Worm (Caenorhabditis elegans) whole organism, late embryonic: ENCODE measurements around the gene T12A2.21.

Source experiments
- C08G9.2 ChIP-seq: sonication (generic microtip); optimal IDR thresholded peaks from 2 replicates; lab custom pipeline; 2016; ENCODE audit warnings: mild to moderate bottlenecking, missing genetic modification characterization, moderate library complexity, missing compliant biosample characterization
- C38D4.7 ChIP-seq: fragments of 200-800 bp; sonication (Bioruptor generic); optimal IDR thresholded peaks from 2 replicates; lab custom pipeline; 2018; ENCODE audit warnings: mild to moderate bottlenecking, missing genetic modification characterization, moderate library complexity, missing compliant biosample characterization
- F13H6.1 ChIP-seq: sonication (generic microtip); optimal IDR thresholded peaks from 2 replicates; lab custom pipeline; 2016; ENCODE audit warnings: missing genetic modification characterization, missing compliant biosample characterization
- K02D7.2 ChIP-seq: sonication (generic microtip); optimal IDR thresholded peaks from 2 replicates; lab custom pipeline; 2017; ENCODE audit warnings: mild to moderate bottlenecking, missing genetic modification characterization, missing compliant biosample characterization
- K09A11.1 ChIP-seq: sonication (generic microtip); optimal IDR thresholded peaks from 2 replicates; lab custom pipeline; 2017; ENCODE audit warnings: antibody characterized with exemption, mild to moderate bottlenecking, missing genetic modification characterization, missing compliant biosample characterization; ENCODE audit not compliant: insufficient read depth
- Y22D7AL.16 ChIP-seq: sonication (generic microtip); optimal IDR thresholded peaks from 2 replicates; lab custom pipeline; 2016; ENCODE audit warnings: missing genetic modification characterization, missing compliant biosample characterization
- ahr-1 ChIP-seq: sonication (generic microtip); optimal IDR thresholded peaks from 2 replicates; lab custom pipeline; 2016; ENCODE audit warnings: missing genetic modification characterization, missing compliant biosample characterization
- ama-1 ChIP-seq: fragments of 150-350 bp; optimal IDR thresholded peaks from 2 replicates; lab custom pipeline; 2014
- ceh-14 ChIP-seq: sonication (generic microtip); optimal IDR thresholded peaks from 2 replicates; lab custom pipeline; 2016; ENCODE audit warnings: missing genotype, missing genetic modification characterization, missing compliant biosample characterization
- ceh-2 ChIP-seq: sonication (generic microtip); optimal IDR thresholded peaks from 2 replicates; lab custom pipeline; 2016; ENCODE audit warnings: missing genotype, missing genetic modification characterization, missing compliant biosample characterization
- ceh-22 ChIP-seq: sonication (generic microtip); optimal IDR thresholded peaks from 2 replicates; lab custom pipeline; 2017; ENCODE audit warnings: missing biosample characterization, missing genetic modification characterization
- ceh-24 ChIP-seq: sonication (generic microtip); optimal IDR thresholded peaks from 2 replicates; lab custom pipeline; 2016; ENCODE audit warnings: mild to moderate bottlenecking, missing genetic modification characterization, missing compliant biosample characterization
- ceh-30 ChIP-seq: fragments of 150-350 bp; optimal IDR thresholded peaks from 2 replicates; lab custom pipeline; 2014; ENCODE audit warnings: missing biosample characterization, missing genetic modification characterization
- ceh-31 ChIP-seq: sonication (generic microtip); optimal IDR thresholded peaks from 2 replicates; lab custom pipeline; 2016; ENCODE audit warnings: missing genetic modification characterization, missing compliant biosample characterization
- ceh-34 ChIP-seq: sonication (generic microtip); optimal IDR thresholded peaks from 2 replicates; lab custom pipeline; 2016; ENCODE audit warnings: mild to moderate bottlenecking, missing genetic modification characterization, missing compliant biosample characterization
- ceh-45 ChIP-seq: fragments of 200-800 bp; sonication (Bioruptor generic); IDR thresholded peaks from 2 replicates; pipeline ENCODE4 v1.3.6; 2022; ENCODE audit warnings: missing genetic modification reagents, missing genetic modification characterization, missing compliant biosample characterization
- ceh-48 ChIP-seq: sonication (generic microtip); optimal IDR thresholded peaks from 2 replicates; lab custom pipeline; 2016; ENCODE audit warnings: missing genetic modification characterization, inconsistent platforms, missing compliant biosample characterization
- ceh-6 ChIP-seq: fragments of 200-800 bp; sonication (Bioruptor generic); optimal IDR thresholded peaks from 2 replicates; lab custom pipeline; 2018; ENCODE audit warnings: mild to moderate bottlenecking, missing genetic modification characterization, missing compliant biosample characterization
- che-1 ChIP-seq: sonication (generic microtip); optimal IDR thresholded peaks from 2 replicates; lab custom pipeline; 2016; ENCODE audit warnings: mild to moderate bottlenecking, missing genetic modification characterization, missing compliant biosample characterization
- dve-1 ChIP-seq: sonication (generic microtip); optimal IDR thresholded peaks from 2 replicates; lab custom pipeline; 2017; ENCODE audit warnings: antibody characterized with exemption, mild to moderate bottlenecking, missing genetic modification characterization, missing compliant biosample characterization
- elt-2 ChIP-seq: sonication (generic microtip); optimal IDR thresholded peaks from 2 replicates; lab custom pipeline; 2016; ENCODE audit warnings: missing genetic modification reagents, missing genetic modification characterization, missing compliant biosample characterization
- ets-4 ChIP-seq: sonication (generic microtip); optimal IDR thresholded peaks from 2 replicates; lab custom pipeline; 2016; ENCODE audit warnings: missing genetic modification characterization, missing compliant biosample characterization
- fkh-10 ChIP-seq: fragments of 150-350 bp; optimal IDR thresholded peaks from 2 replicates; lab custom pipeline; 2014; ENCODE audit warnings: missing biosample characterization, missing genetic modification reagents, missing genetic modification characterization
- gmeb-2 ChIP-seq: sonication (generic microtip); optimal IDR thresholded peaks from 2 replicates; lab custom pipeline; 2016; ENCODE audit warnings: missing genetic modification characterization, inconsistent platforms, missing compliant biosample characterization
- hlh-30 ChIP-seq: sonication (generic microtip); optimal IDR thresholded peaks from 2 replicates; lab custom pipeline; 2017; ENCODE audit warnings: antibody characterized with exemption, missing genetic modification characterization, missing compliant biosample characterization; ENCODE audit not compliant: insufficient read depth
- hlh-8 ChIP-seq: sonication (generic microtip); optimal IDR thresholded peaks from 2 replicates; lab custom pipeline; 2016; ENCODE audit warnings: missing genotype, missing genetic modification characterization, missing compliant biosample characterization
- lim-6 ChIP-seq: sonication (generic microtip); optimal IDR thresholded peaks from 2 replicates; lab custom pipeline; 2016; ENCODE audit warnings: missing genetic modification characterization, missing compliant biosample characterization
- lin-11 ChIP-seq: fragments of 200-800 bp; sonication (Bioruptor generic); optimal IDR thresholded peaks from 2 replicates; lab custom pipeline; 2018; ENCODE audit warnings: mild to moderate bottlenecking, missing genetic modification characterization, missing compliant biosample characterization
- mec-3 ChIP-seq: sonication (generic microtip); optimal IDR thresholded peaks from 2 replicates; lab custom pipeline; 2016; ENCODE audit warnings: borderline replicate concordance, missing genetic modification characterization, missing compliant biosample characterization
- nfya-1 ChIP-seq: sonication (generic microtip); optimal IDR thresholded peaks from 2 replicates; lab custom pipeline; 2017; ENCODE audit warnings: missing genetic modification characterization, mild to moderate bottlenecking, missing compliant biosample characterization, antibody characterized with exemption, moderate library complexity
- npax-4 ChIP-seq: sonication (generic microtip); optimal IDR thresholded peaks from 2 replicates; lab custom pipeline; 2016; ENCODE audit warnings: missing genetic modification characterization, missing compliant biosample characterization
- pag-3 ChIP-seq: sonication (generic microtip); optimal IDR thresholded peaks from 2 replicates; lab custom pipeline; 2016; ENCODE audit warnings: missing compliant biosample characterization, missing genetic modification characterization, borderline replicate concordance
- pat-9 ChIP-seq: fragments of 200-800 bp; sonication (Bioruptor generic); optimal IDR thresholded peaks from 2 replicates; lab custom pipeline; 2018; ENCODE audit warnings: mild to moderate bottlenecking, missing genetic modification characterization, moderate library complexity, missing compliant biosample characterization
- pha-2 ChIP-seq: sonication (generic microtip); optimal IDR thresholded peaks from 2 replicates; lab custom pipeline; 2017; ENCODE audit warnings: mild to moderate bottlenecking, missing genetic modification characterization, missing compliant biosample characterization
- pha-4 ChIP-seq: fragments of 150-350 bp; optimal IDR thresholded peaks from 2 replicates; lab custom pipeline; 2018; ENCODE audit warnings: missing biosample characterization, missing genetic modification reagents, missing genetic modification characterization
- ref-2 ChIP-seq: sonication (generic microtip); optimal IDR thresholded peaks from 2 replicates; lab custom pipeline; 2016; ENCODE audit warnings: missing genetic modification characterization, missing compliant biosample characterization
- rnt-1 ChIP-seq: sonication (generic microtip); optimal IDR thresholded peaks from 2 replicates; lab custom pipeline; 2016; ENCODE audit warnings: missing genetic modification characterization, missing compliant biosample characterization
- sdc-2 ChIP-seq: sonication (generic microtip); optimal IDR thresholded peaks from 2 replicates; lab custom pipeline; 2016; ENCODE audit warnings: missing genotype, missing genetic modification characterization, missing compliant biosample characterization
- sox-4 ChIP-seq: sonication (generic microtip); optimal IDR thresholded peaks from 2 replicates; lab custom pipeline; 2017; ENCODE audit warnings: mild to moderate bottlenecking, missing genetic modification characterization, inconsistent platforms, missing compliant biosample characterization
- syd-9 ChIP-seq: sonication (generic microtip); optimal IDR thresholded peaks from 2 replicates; lab custom pipeline; 2016; ENCODE audit warnings: mild to moderate bottlenecking, missing genetic modification characterization, moderate library complexity, missing compliant biosample characterization
- tbx-2 ChIP-seq: sonication (generic microtip); optimal IDR thresholded peaks from 2 replicates; lab custom pipeline; 2016; ENCODE audit warnings: missing genetic modification characterization, missing compliant biosample characterization
- tbx-7 ChIP-seq: sonication (generic microtip); optimal IDR thresholded peaks from 2 replicates; lab custom pipeline; 2016; ENCODE audit warnings: missing genotype, missing genetic modification characterization, missing compliant biosample characterization
- unc-3 ChIP-seq, 2 experiments: fragments of 200-800 bp in 1 of 2; sonication (Bioruptor generic) in 1 of 2; sonication (generic microtip) in 1 of 2; conservative IDR thresholded peaks in 1 of 2; optimal IDR thresholded peaks in 1 of 2; 2 replicates each; pipeline versions ENCODE4 v1.3.6 to Lab custom; 2016 to 2022; ENCODE audit warnings: missing compliant biosample characterization in 2 of 2, missing genetic modification characterization in 2 of 2, missing genetic modification reagents in 1 of 2
- unc-42 ChIP-seq: sonication (generic microtip); optimal IDR thresholded peaks from 2 replicates; lab custom pipeline; 2016; ENCODE audit warnings: missing genotype, missing genetic modification characterization, missing compliant biosample characterization
- zip-5 ChIP-seq: sonication (generic microtip); optimal IDR thresholded peaks from 2 replicates; lab custom pipeline; 2016; ENCODE audit warnings: missing genetic modification characterization, missing compliant biosample characterization
- ztf-16 ChIP-seq: sonication (generic microtip); optimal IDR thresholded peaks from 2 replicates; lab custom pipeline; 2017; ENCODE audit warnings: missing genetic modification characterization, missing compliant biosample characterization

The T12A2.21 gene

DNA sequence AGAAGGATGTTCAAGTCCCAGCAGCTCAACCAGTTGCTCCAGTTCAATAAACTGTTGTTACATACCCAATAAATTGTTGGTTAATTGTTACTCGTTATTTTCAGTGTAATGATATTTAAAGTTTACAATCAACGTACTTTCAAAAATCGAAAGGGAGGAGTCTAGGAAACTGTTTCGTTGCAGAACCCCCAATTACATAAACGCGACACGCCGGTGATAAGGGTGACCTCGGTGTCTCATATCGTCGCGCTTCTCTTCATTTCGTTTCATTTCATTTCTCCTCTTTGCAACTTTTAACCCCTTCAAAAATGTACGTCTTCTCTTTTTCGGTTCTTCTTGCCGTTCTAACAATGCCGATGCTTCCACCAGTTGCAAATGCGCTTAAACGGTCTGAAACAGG, 28.7 kb downstream of the T12A2.21 start, which contains the start of gene C23G10.2:
Gene C23G10.2 (plus strand): TSS at position 184 of the 400 bp plus-strand sequence.
- TF ChIP-seq ztf-16 (tag; lab: Kevin White, UChicago) (no peak), hlh-30 (tag; lab: Kevin White, UChicago) (no peak), sox-4 (no peak), K09A11.1 (tag; lab: Kevin White, UChicago) (no peak), che-1 (tag; lab: Kevin White, UChicago) (no peak), ref-2 (tag; lab: Kevin White, UChicago) (no peak), ceh-14 (no peak), pat-9 (no peak), ceh-6 (GFP tag; lab: Kevin White, UChicago) (no peak), ceh-45 (GFP tag; lab: Robert Waterston, UW) (no peak), zip-5 (tag; lab: Kevin White, UChicago) (no peak), nfya-1 (tag; lab: Kevin White, UChicago) (no peak), lim-6 (no peak), unc-3 (GFP tag; conservative IDR thresholded peaks at IDR 0.05; lab: Robert Waterston, UW) (no peak), unc-3 (tag; optimal IDR thresholded peaks at IDR 0.05; lab: Kevin White, UChicago) (no peak), tbx-2 (tag; lab: Kevin White, UChicago) (no peak)
- TF ChIP-seq, all 69 proteins: peak for 0

- no peak for TF ChIP-seq syd-9 (tag; lab: Kevin White, UChicago)
- TF ChIP-seq ama-1 (lab: Kevin White, UChicago) = no peak
- no peak for TF ChIP-seq ceh-30 (tag; lab: Kevin White, UChicago)
- no peak for TF ChIP-seq tbx-7 (tag; lab: Kevin White, UChicago)
- TF ChIP-seq unc-42 (tag; lab: Kevin White, UChicago) = no peak
- TF ChIP-seq che-1 (tag; lab: Kevin White, UChicago) = no peak
- TF ChIP-seq K09A11.1 (tag; lab: Kevin White, UChicago) = no peak
- TF ChIP-seq npax-4 = no peak
- TF ChIP-seq lim-6 = no peak
- TF ChIP-seq rnt-1 (tag; lab: Kevin White, UChicago) = no peak
- TF ChIP-seq F13H6.1 (tag; lab: Kevin White, UChicago) = no peak
Measured at ce11 chrIII:6207046-6207445, 29.5 kb downstream of the T12A2.21 start.

DNA sequence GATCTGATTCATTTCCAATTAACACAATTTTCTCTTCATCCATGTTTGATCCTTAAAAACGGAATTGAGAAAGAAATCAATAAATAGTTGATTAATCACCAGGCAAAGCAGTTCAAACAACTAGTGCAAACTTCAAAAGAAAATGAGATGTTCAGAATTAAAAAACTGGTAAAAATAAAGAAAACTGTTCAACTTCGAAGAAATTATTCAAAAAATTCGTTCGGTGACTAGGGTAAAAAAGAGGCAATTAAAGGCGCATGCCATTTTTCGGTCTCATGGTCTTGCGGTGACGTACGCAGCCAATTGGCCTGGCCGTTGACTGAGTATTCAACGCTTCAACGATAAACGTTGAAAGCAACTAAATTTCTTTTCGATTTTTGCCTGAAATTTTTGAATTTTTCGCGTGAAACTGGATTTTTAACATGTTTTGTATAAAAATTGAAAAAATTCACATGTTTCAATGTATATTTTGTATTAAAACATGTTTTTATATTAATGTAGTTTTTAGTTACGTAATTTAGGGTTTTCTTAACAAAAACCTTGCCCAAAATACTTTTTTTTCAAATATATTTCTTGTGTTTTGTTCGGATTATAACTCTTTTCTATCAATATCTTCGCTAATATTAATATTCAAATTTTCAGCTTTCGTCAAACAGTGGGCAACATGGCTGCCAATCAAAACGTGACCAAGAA, 30.2 kb downstream of the T12A2.21 start, which contains the start of the genes sna-3 and rps-3:
Gene sna-3 (minus strand): TSS at position 51 of the 693 bp plus-strand sequence.
Gene rps-3 (plus strand): TSS at position 643 of the 693 bp plus-strand sequence.
- TF ChIP-seq ceh-48 (tag; lab: Kevin White, UChicago) (no peak), lin-11 (tag; lab: Kevin White, UChicago) (no peak), ref-2 (tag; lab: Kevin White, UChicago) (no peak), sdc-2 (tag; lab: Kevin White, UChicago) (no peak), ceh-34 (no peak), C08G9.2 (tag; lab: Kevin White, UChicago) (no peak), ceh-14 (no peak), hlh-8 (tag; lab: Kevin White, UChicago) (no peak), ztf-16 (tag; lab: Kevin White, UChicago) (no peak), pha-4 (tag; lab: Kevin White, UChicago) (no peak), elt-2 (tag; lab: Kevin White, UChicago) (peak; percentile 2), C38D4.7 (GFP tag; lab: Kevin White, UChicago) (no peak), K09A11.1 (tag; lab: Kevin White, UChicago) (no peak), ceh-2 (tag; lab: Kevin White, UChicago) (no peak), ceh-31 (tag; lab: Kevin White, UChicago) (peak; percentile 78), dve-1 (tag; lab: Kevin White, UChicago) (no peak), lim-6 (no peak), unc-42 (tag; lab: Kevin White, UChicago) (peak; percentile 39), gmeb-2 (tag; lab: Kevin White, UChicago) (no peak), sox-4 (no peak), Y22D7AL.16 (tag; lab: Kevin White, UChicago) (no peak), pag-3 (tag; lab: Kevin White, UChicago) (no peak), ceh-24 (tag; lab: Kevin White, UChicago) (no peak), nfya-1 (tag; lab: Kevin White, UChicago) (peak; percentile 82), ceh-22 (tag; lab: Kevin White, UChicago) (no peak), ets-4 (tag; lab: Kevin White, UChicago) (no peak), ahr-1 (tag; lab: Kevin White, UChicago) (no peak), mec-3 (tag; lab: Kevin White, UChicago) (no peak), che-1 (tag; lab: Kevin White, UChicago) (no peak), pha-2 (tag; lab: Kevin White, UChicago) (no peak), fkh-10 (GFP tag; lab: Kevin White, UChicago) (no peak), K02D7.2 (tag; lab: Kevin White, UChicago) (no peak)
